Worm (Caenorhabditis elegans): ENCODE measurements around the gene col-127.

DNA sequence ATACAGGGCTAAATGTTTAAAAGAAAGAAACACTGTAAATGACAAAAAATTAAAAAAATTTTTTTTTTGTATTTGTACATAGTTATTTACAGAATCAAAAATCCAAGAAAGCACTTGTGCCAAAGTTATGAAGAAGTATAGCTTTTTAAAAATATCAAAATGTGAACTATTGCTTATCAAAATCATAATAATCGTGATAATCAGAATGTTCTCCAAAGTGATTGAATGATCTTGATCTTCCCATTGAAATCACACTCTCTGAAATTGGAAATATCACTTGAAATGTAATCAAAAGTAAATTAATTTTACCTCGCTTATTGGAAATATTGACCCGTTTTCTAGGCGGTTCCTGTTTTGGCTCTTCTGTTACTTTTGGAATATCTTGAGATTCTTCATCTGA lies 39.4 kb downstream of the col-127 start:
- TF ChIP-seq nhr-11 (tag; optimal IDR thresholded peaks at IDR 0.05) (no peak), pha-4 (tag; optimal IDR thresholded peaks at IDR 0.05) (no peak), ceh-45 (GFP tag; IDR thresholded peaks at IDR 0.05) (no peak)
